Worm (Caenorhabditis elegans) whole organism, L4/young adult: Measurements from ENCODE around the gene K09E9.4.

Source experiments
- W03F9.2 ChIP-seq: fragments of 150-350 bp; optimal IDR thresholded peaks from 2 replicates; lab custom pipeline; 2014; ENCODE audit warnings: missing biosample characterization, missing genetic modification characterization
- dao-5 ChIP-seq: sonication (generic microtip); optimal IDR thresholded peaks from 2 replicates; lab custom pipeline; 2016; ENCODE audit warnings: missing genotype, missing genetic modification characterization, moderate library complexity, missing compliant biosample characterization
- him-1 ChIP-seq: sonication (generic microtip); optimal IDR thresholded peaks from 2 replicates; lab custom pipeline; 2016; ENCODE audit warnings: missing genotype, missing genetic modification reagents, missing genetic modification characterization, missing compliant biosample characterization

The K09E9.4 gene

ce11 chrX:15642638-15643037 lies 12.4 kb upstream of the K09E9.4 start, which contains the start of gene H08J19.1:
TSS of gene H08J19.1 (plus strand) at chrX:15642938.
- no peak for TF ChIP-seq him-1 (tag; lab: Kevin White, UChicago)
- TF ChIP-seq W03F9.2 (tag; lab: Kevin White, UChicago), result no peak
- TF ChIP-seq dao-5 (tag; lab: Kevin White, UChicago), result no peak

ce11 chrX:15641380-15641779 lies 11.1 kb upstream of the K09E9.4 start:
- no peak for TF ChIP-seq W03F9.2 (tag; lab: Kevin White, UChicago)
- no peak for TF ChIP-seq him-1 (tag; lab: Kevin White, UChicago)
- TF ChIP-seq dao-5 (tag; lab: Kevin White, UChicago), result no peak

ce11 chrX:15640603-15641002 lies 10.4 kb upstream of the K09E9.4 start, which contains the start of gene K09E9.7:
TSS of gene K09E9.7 (plus strand) at chrX:15640903.
- TF ChIP-seq W03F9.2 (tag; lab: Kevin White, UChicago), result no peak
- no peak for TF ChIP-seq him-1 (tag; lab: Kevin White, UChicago)
- no peak for TF ChIP-seq dao-5 (tag; lab: Kevin White, UChicago)

ce11 chrX:15633964-15634363 lies 3.7 kb upstream of the K09E9.4 start:
- peak; percentile 57 for TF ChIP-seq him-1 (tag; lab: Kevin White, UChicago)
- no peak for TF ChIP-seq W03F9.2 (tag; lab: Kevin White, UChicago)
- TF ChIP-seq dao-5 (tag; lab: Kevin White, UChicago), result no peak

ce11 chrX:15630790-15631204 lies 557 bp upstream of the K09E9.4 start:
- TF ChIP-seq W03F9.2 (tag; lab: Kevin White, UChicago), result no peak
- TF ChIP-seq him-1 (tag; lab: Kevin White, UChicago), result no peak
- no peak for TF ChIP-seq dao-5 (tag; lab: Kevin White, UChicago)

ce11 chrX:15629615-15630014 lies 625 bp downstream of the K09E9.4 start:
- TF ChIP-seq him-1 (tag; lab: Kevin White, UChicago) (no peak), W03F9.2 (tag; lab: Kevin White, UChicago) (no peak), dao-5 (tag; lab: Kevin White, UChicago) (no peak)

ce11 chrX:15628945-15629344 lies 1.3 kb downstream of the K09E9.4 start:
- TF ChIP-seq dao-5 (tag; lab: Kevin White, UChicago), result no peak
- no peak for TF ChIP-seq W03F9.2 (tag; lab: Kevin White, UChicago)
- TF ChIP-seq him-1 (tag; lab: Kevin White, UChicago), result no peak

- TF ChIP-seq him-1 (tag; lab: Kevin White, UChicago), result no peak
- no peak for TF ChIP-seq W03F9.2 (tag; lab: Kevin White, UChicago)
- no peak for TF ChIP-seq dao-5 (tag; lab: Kevin White, UChicago)
Observed at ce11 chrX:15627814-15628213, 2.4 kb downstream of the K09E9.4 start.

- TF ChIP-seq W03F9.2 (tag; lab: Kevin White, UChicago), result no peak
- TF ChIP-seq dao-5 (tag; lab: Kevin White, UChicago), result no peak
- TF ChIP-seq him-1 (tag; lab: Kevin White, UChicago), result no peak
Observed at ce11 chrX:15626119-15626850, 4.0 kb downstream of the K09E9.4 start.

- no peak for TF ChIP-seq W03F9.2 (tag; lab: Kevin White, UChicago)
- TF ChIP-seq dao-5 (tag; lab: Kevin White, UChicago), result no peak
- no peak for TF ChIP-seq him-1 (tag; lab: Kevin White, UChicago)
Observed at ce11 chrX:15622041-15622440, 8.2 kb downstream of the K09E9.4 start.

ce11 chrX:15621001-15621400 lies 9.2 kb downstream of the K09E9.4 start:
- TF ChIP-seq W03F9.2 (tag; lab: Kevin White, UChicago), result no peak
- no peak for TF ChIP-seq dao-5 (tag; lab: Kevin White, UChicago)
- TF ChIP-seq him-1 (tag; lab: Kevin White, UChicago), result no peak

- no peak for TF ChIP-seq dao-5 (tag; lab: Kevin White, UChicago)
Observed at ce11 chrX:15620200-15620599, 10.0 kb downstream of the K09E9.4 start, which contains the start of gene K09E9.1. TSS of gene K09E9.1 (plus strand) at chrX:15620500.

ce11 chrX:15619273-15619672 lies 11.0 kb downstream of the K09E9.4 start:
- TF ChIP-seq W03F9.2 (tag; lab: Kevin White, UChicago) (no peak), dao-5 (tag; lab: Kevin White, UChicago) (peak; percentile 45), him-1 (tag; lab: Kevin White, UChicago) (no peak)

- TF ChIP-seq dao-5 (tag; lab: Kevin White, UChicago) (no peak), him-1 (tag; lab: Kevin White, UChicago) (no peak), W03F9.2 (tag; lab: Kevin White, UChicago) (no peak)
Observed at ce11 chrX:15617168-15617567, 13.1 kb downstream of the K09E9.4 start.
